Fruit fly (Drosophila melanogaster): ENCODE results near the gene CG5707.

- TF ChIP-seq fru (GFP tag; optimal IDR thresholded peaks at IDR 0.05) (no peak), ey (GFP tag; optimal IDR thresholded peaks at IDR 0.05) (no peak), psq (GFP tag; optimal IDR thresholded peaks at IDR 0.05) (no peak), Abd-B (GFP tag; optimal IDR thresholded peaks at IDR 0.05) (no peak), Jra (GFP tag; optimal IDR thresholded peaks at IDR 0.05) (no peak), Dif (GFP tag; optimal IDR thresholded peaks at IDR 0.05; ENCODE audit: partially characterized antibody) (no peak), dmrt93B (GFP tag; optimal IDR thresholded peaks at IDR 0.05) (no peak), Hr83 (GFP tag; optimal IDR thresholded peaks at IDR 0.05; ENCODE audit: poor library complexity, severe bottlenecking) (no peak), jim (GFP tag; optimal IDR thresholded peaks at IDR 0.05) (no peak)
These were observed 33.2 kb downstream of the CG5707 start for dm6 chr3L:2158689-2159310.

Measured in whole organism, wandering third instar larva.